Fruit fly (Drosophila melanogaster) whole organism, embryonic: Measurements from ENCODE around the gene Sry-alpha.
A peak's percentile ranks its signal among the peaks of the same experiment; 100 is the strongest.

Source experiments
- Adf1 ChIP-seq: fragments of 200-800 bp; sonication (Bioruptor generic); IDR thresholded peaks from 2 replicates; pipeline ENCODE4 v1.3.6; 2022; ENCODE audit warnings: missing biosample characterization, missing genetic modification characterization
- Blimp-1 ChIP-seq: fragments of 200-800 bp; sonication (Bioruptor generic); optimal IDR thresholded peaks from 3 replicates; lab custom pipeline; 2018; ENCODE audit warnings: missing biosample characterization, missing genetic modification characterization, mild to moderate bottlenecking, moderate library complexity, missing genetic modification reagents
- Bteb2 ChIP-seq: fragments of 200-800 bp; sonication (Bioruptor generic); optimal IDR thresholded peaks from 2 replicates; lab custom pipeline; 2016; ENCODE audit warnings: missing biosample characterization, missing genetic modification characterization
- C15 ChIP-seq: fragments of 200-800 bp; sonication (Bioruptor generic); IDR thresholded peaks from 3 replicates; pipeline ENCODE4 v1.3.6; 2022; ENCODE audit warnings: missing biosample characterization, missing genetic modification characterization
- CG10274 ChIP-seq: fragments of 200-800 bp; sonication (Bioruptor generic); optimal IDR thresholded peaks from 3 replicates; lab custom pipeline; 2017; ENCODE audit warnings: missing biosample characterization, mild to moderate bottlenecking, missing genetic modification characterization
- CG10366 ChIP-seq: fragments of 200-800 bp; sonication (Bioruptor generic); IDR thresholded peaks from 2 replicates; pipeline ENCODE4 v1.3.6; 2022; ENCODE audit warnings: missing biosample characterization, missing genetic modification characterization
- CG11695 ChIP-seq: fragments of 200-800 bp; sonication (Bioruptor generic); IDR thresholded peaks from 3 replicates; pipeline ENCODE4 v1.3.6; 2022; ENCODE audit warnings: missing biosample characterization, missing genetic modification characterization
- CG12219 ChIP-seq: fragments of 200-800 bp; sonication (Bioruptor generic); optimal IDR thresholded peaks from 3 replicates; lab custom pipeline; 2018; ENCODE audit warnings: missing biosample characterization, mild to moderate bottlenecking, missing genetic modification characterization
- CG13123 ChIP-seq: fragments of 200-800 bp; sonication (Bioruptor generic); optimal IDR thresholded peaks from 2 replicates; lab custom pipeline; 2016; ENCODE audit warnings: missing biosample characterization, missing genetic modification characterization
- CG13894 ChIP-seq: fragments of 200-800 bp; sonication (Bioruptor generic); optimal IDR thresholded peaks from 3 replicates; lab custom pipeline; 2018; ENCODE audit warnings: missing biosample characterization, mild to moderate bottlenecking, missing genetic modification characterization, moderate library complexity
- CG17802 ChIP-seq: fragments of 200-800 bp; sonication (Bioruptor generic); optimal IDR thresholded peaks from 2 replicates; lab custom pipeline; 2018; ENCODE audit warnings: missing biosample characterization, mild to moderate bottlenecking, missing genetic modification characterization, moderate library complexity
- CG43689 ChIP-seq: fragments of 200-800 bp; sonication (Bioruptor generic); IDR thresholded peaks from 2 replicates; pipeline ENCODE4 v1.3.6; 2022; ENCODE audit warnings: missing biosample characterization, missing genetic modification characterization
- CG7987 ChIP-seq: fragments of 200-800 bp; sonication (Bioruptor generic); optimal IDR thresholded peaks from 2 replicates; lab custom pipeline; 2018; ENCODE audit warnings: missing biosample characterization, mild to moderate bottlenecking, missing genetic modification characterization, moderate library complexity
- CG8281 ChIP-seq: fragments of 200-800 bp; sonication (Bioruptor generic); optimal IDR thresholded peaks from 2 replicates; lab custom pipeline; 2018; ENCODE audit warnings: missing biosample characterization, mild to moderate bottlenecking, missing genetic modification characterization, moderate library complexity
- CG9215 ChIP-seq: fragments of 200-800 bp; sonication (Bioruptor generic); IDR thresholded peaks from 2 replicates; pipeline ENCODE4 v1.3.6; 2022; ENCODE audit warnings: missing biosample characterization, missing genetic modification characterization
- CG9876 ChIP-seq: fragments of 200-800 bp; sonication (Bioruptor generic); optimal IDR thresholded peaks from 2 replicates; lab custom pipeline; 2016; ENCODE audit warnings: missing biosample characterization, missing genetic modification characterization
- Deaf1 ChIP-seq: fragments of 200-800 bp; optimal IDR thresholded peaks from 3 replicates; lab custom pipeline; 2019; ENCODE audit warnings: missing biosample characterization, mild to moderate bottlenecking, missing genetic modification characterization, moderate library complexity
- Dfd ChIP-seq, 2 experiments: fragments of >200 bp; optimal IDR thresholded peaks; 2 replicates each; lab custom pipeline; 2017; ENCODE audit warnings: missing biosample characterization in 2 of 2, missing genetic modification characterization in 2 of 2
- Dll ChIP-seq: fragments of 200-800 bp; sonication (Bioruptor generic); IDR thresholded peaks from 4 replicates; pipeline ENCODE4 v1.3.6; 2022; ENCODE audit warnings: missing biosample characterization, missing genetic modification characterization; ENCODE audit not compliant: partially characterized antibody
- Doc3 ChIP-seq: fragments of 200-800 bp; sonication (Bioruptor generic); IDR thresholded peaks from 3 replicates; pipeline ENCODE4 v1.3.6; 2022; ENCODE audit warnings: missing biosample characterization, missing genetic modification characterization; ENCODE audit not compliant: partially characterized antibody
- Eip74EF ChIP-seq, 2 experiments: fragments of 200-800 bp in 1 of 2; fragments of >200 bp in 1 of 2; sonication (Bioruptor generic) in 1 of 2; optimal IDR thresholded peaks; 2 replicates each; lab custom pipeline; 2017 to 2019; ENCODE audit warnings: missing biosample characterization in 2 of 2, missing genetic modification characterization in 2 of 2, mild to moderate bottlenecking in 1 of 2, moderate library complexity in 1 of 2
- Ets65A ChIP-seq: fragments of 200-800 bp; sonication (Bioruptor generic); peaks from one replicate; lab custom pipeline; 2016; ENCODE audit warnings: missing biosample characterization, missing genetic modification characterization
- GATAe ChIP-seq: fragments of 200-800 bp; sonication (Bioruptor generic); conservative IDR thresholded peaks from 2 replicates; pipeline ENCODE4 v1.3.6; 2022; ENCODE audit warnings: missing biosample characterization, missing genetic modification characterization
- HLHmδ ChIP-seq: fragments of 200-800 bp; sonication (Bioruptor generic); optimal IDR thresholded peaks from 2 replicates; lab custom pipeline; 2018; ENCODE audit warnings: missing biosample characterization, mild to moderate bottlenecking, missing genetic modification characterization, moderate library complexity
- Hmr ChIP-seq: fragments of 200-800 bp; sonication (Bioruptor generic); optimal IDR thresholded peaks from 3 replicates; lab custom pipeline; 2017; ENCODE audit warnings: mild to moderate bottlenecking, missing biosample characterization, missing genetic modification reagents, missing genetic modification characterization
- Hr3 ChIP-seq: fragments of 200-800 bp; sonication (Bioruptor generic); optimal IDR thresholded peaks from 3 replicates; lab custom pipeline; 2016; ENCODE audit warnings: missing biosample characterization, missing genetic modification characterization
- MTF-1 ChIP-seq: fragments of 200-800 bp; sonication (Bioruptor generic); optimal IDR thresholded peaks from 2 replicates; lab custom pipeline; 2018; ENCODE audit warnings: missing biosample characterization, mild to moderate bottlenecking, missing genetic modification characterization, borderline replicate concordance
- Oaz ChIP-seq: fragments of 200-800 bp; sonication (Bioruptor generic); IDR thresholded peaks from 2 replicates; pipeline ENCODE4 v1.3.6; 2022; ENCODE audit warnings: missing biosample characterization, missing genetic modification characterization
- Poxn ChIP-seq: fragments of 200-800 bp; sonication (Bioruptor generic); IDR thresholded peaks from 2 replicates; pipeline ENCODE4 v1.3.6; 2022; ENCODE audit warnings: missing biosample characterization, missing genetic modification characterization
- amos ChIP-seq: fragments of 200-800 bp; sonication (Bioruptor generic); IDR thresholded peaks from 2 replicates; pipeline ENCODE4 v1.3.6; 2022; ENCODE audit warnings: missing biosample characterization, missing genetic modification characterization; ENCODE audit not compliant: partially characterized antibody
- caup ChIP-seq: fragments of 200-800 bp; sonication (Bioruptor generic); optimal IDR thresholded peaks from 3 replicates; lab custom pipeline; 2017; ENCODE audit warnings: missing biosample characterization, mild to moderate bottlenecking, missing genetic modification characterization, moderate library complexity; ENCODE audit not compliant: severe bottlenecking
- dan ChIP-seq: fragments of 200-800 bp; sonication (Bioruptor generic); IDR thresholded peaks from 2 replicates; pipeline ENCODE4 v1.3.6; 2022; ENCODE audit warnings: missing biosample characterization, missing genetic modification characterization
- disco-r ChIP-seq: fragments of 200-800 bp; sonication (Bioruptor generic); optimal IDR thresholded peaks from 2 replicates; lab custom pipeline; 2016; ENCODE audit warnings: missing biosample characterization, missing genetic modification characterization
- en ChIP-seq: fragments of 200-800 bp; sonication (Bioruptor generic); optimal IDR thresholded peaks from 2 replicates; lab custom pipeline; 2016; ENCODE audit warnings: missing biosample characterization, missing genetic modification characterization
- gt ChIP-seq: fragments of 200-800 bp; sonication (Bioruptor generic); IDR thresholded peaks from 2 replicates; pipeline ENCODE4 v1.3.6; 2022; ENCODE audit warnings: missing biosample characterization, missing genetic modification characterization
- inv ChIP-seq: fragments of 200-800 bp; sonication (Bioruptor generic); IDR thresholded peaks from 2 replicates; pipeline ENCODE4 v1.3.6; 2022; ENCODE audit warnings: missing biosample characterization, missing genetic modification characterization; ENCODE audit not compliant: partially characterized antibody
- nau ChIP-seq: fragments of 200-800 bp; sonication (Bioruptor generic); optimal IDR thresholded peaks from 3 replicates; lab custom pipeline; 2017; ENCODE audit warnings: missing biosample characterization, mild to moderate bottlenecking, missing genetic modification characterization, missing genetic modification reagents
- nerfin-1 ChIP-seq: fragments of 200-800 bp; sonication (Bioruptor generic); optimal IDR thresholded peaks from 3 replicates; lab custom pipeline; 2019; ENCODE audit warnings: missing biosample characterization, mild to moderate bottlenecking, missing genetic modification characterization, moderate library complexity
- nom ChIP-seq: fragments of 200-800 bp; sonication (Bioruptor generic); optimal IDR thresholded peaks from 2 replicates; lab custom pipeline; 2017; ENCODE audit warnings: missing biosample characterization, missing genetic modification characterization, mild to moderate bottlenecking, moderate library complexity, missing genetic modification reagents
- pita ChIP-seq: fragments of 200-800 bp; sonication (Bioruptor generic); optimal IDR thresholded peaks from 2 replicates; lab custom pipeline; 2017; ENCODE audit warnings: missing biosample characterization, mild to moderate bottlenecking, missing genetic modification characterization
- sens-2 ChIP-seq: fragments of 200-800 bp; sonication (Bioruptor generic); IDR thresholded peaks from 2 replicates; pipeline ENCODE4 v1.3.6; 2022; ENCODE audit warnings: missing biosample characterization, missing genetic modification characterization
- sisA ChIP-seq: fragments of 200-800 bp; sonication (Bioruptor generic); IDR thresholded peaks from 2 replicates; pipeline ENCODE4 v1.3.6; 2022; ENCODE audit warnings: missing biosample characterization, missing genetic modification characterization
- sqz ChIP-seq: fragments of 200-800 bp; sonication (Bioruptor generic); optimal IDR thresholded peaks from 3 replicates; lab custom pipeline; 2018; ENCODE audit warnings: missing biosample characterization, mild to moderate bottlenecking, missing genetic modification characterization
- sug ChIP-seq: fragments of 200-800 bp; optimal IDR thresholded peaks from 2 replicates; lab custom pipeline; 2019; ENCODE audit warnings: missing biosample characterization, mild to moderate bottlenecking, missing genetic modification characterization, moderate library complexity
- tin ChIP-seq: fragments of 200-800 bp; sonication (Bioruptor generic); optimal IDR thresholded peaks from 3 replicates; lab custom pipeline; 2016; ENCODE audit warnings: missing biosample characterization, missing genetic modification characterization
- ttk ChIP-seq: fragments of 200-800 bp; sonication (Bioruptor generic); IDR thresholded peaks from 2 replicates; pipeline ENCODE4 v2.1.2; 2022; ENCODE audit warnings: missing biosample characterization, missing genetic modification characterization
- tx ChIP-seq: fragments of 200-800 bp; sonication (Bioruptor generic); optimal IDR thresholded peaks from 2 replicates; lab custom pipeline; 2016; ENCODE audit warnings: missing biosample characterization, missing genetic modification characterization
- wdn ChIP-seq: fragments of 200-800 bp; sonication (Bioruptor generic); IDR thresholded peaks from 2 replicates; pipeline ENCODE4 v1.3.6; 2022; ENCODE audit warnings: missing biosample characterization, missing genetic modification characterization
- wek ChIP-seq: fragments of 200-800 bp; sonication (Bioruptor generic); optimal IDR thresholded peaks from 3 replicates; lab custom pipeline; 2018; ENCODE audit warnings: missing biosample characterization, mild to moderate bottlenecking, missing genetic modification characterization, moderate library complexity
- zfh1 ChIP-seq: fragments of 200-800 bp; sonication (Bioruptor generic); IDR thresholded peaks from 3 replicates; pipeline ENCODE4 v1.3.6; 2022; ENCODE audit warnings: missing biosample characterization, missing genetic modification characterization

Sry-alpha gene

DNA sequence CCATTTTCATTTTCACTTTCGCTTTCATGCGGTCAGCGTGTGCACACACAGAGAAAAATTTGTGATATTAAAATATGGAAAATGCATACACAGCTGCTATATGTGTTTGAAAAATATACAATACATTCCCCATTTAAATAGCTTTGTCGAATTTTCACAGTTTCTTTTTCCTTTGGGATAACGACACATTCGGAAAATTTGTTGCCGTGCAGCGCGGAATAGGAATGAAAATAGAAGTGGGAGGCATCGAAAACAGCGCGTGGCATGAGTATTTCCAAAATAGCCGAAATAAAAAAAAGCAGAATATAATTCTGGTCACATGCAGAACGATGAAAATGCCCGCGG lies 53.2 kb downstream of the Sry-alpha start (continued):
- peak; percentile 52 for TF ChIP-seq wek (GFP tag; lab: Kevin White, UChicago)
- peak; percentile 99 for TF ChIP-seq Blimp-1
- TF ChIP-seq nau: peak; percentile 87
- TF ChIP-seq tx (GFP tag; lab: Kevin White, UChicago): peak; percentile 83
- peak; percentile 80 for TF ChIP-seq CG13894 (tag; lab: Kevin White, UChicago)
- TF ChIP-seq amos (GFP tag; lab: Robert Waterston, UW): no peak
- TF ChIP-seq Adf1 (GFP tag; lab: Robert Waterston, UW): peak; percentile 67
- TF ChIP-seq sqz (GFP tag; lab: Kevin White, UChicago): peak; percentile 17
- peak; percentile 82 for TF ChIP-seq CG12219
- peak; percentile 63 for TF ChIP-seq CG10274
- peak; percentile 73 for TF ChIP-seq Oaz (GFP tag; lab: Robert Waterston, UW)
- peak; percentile 75 for TF ChIP-seq nerfin-1 (tag; lab: Kevin White, UChicago)
- TF ChIP-seq dan: no peak
- TF ChIP-seq CG17802 (tag; lab: Kevin White, UChicago): peak; percentile 59
- TF ChIP-seq GATAe: no peak; the same call in 1 of the 2 replicates
- peak; percentile 92 for TF ChIP-seq sisA
- TF ChIP-seq ttk: peak; percentile 86
- peak; percentile 77 for TF ChIP-seq sug (tag; lab: Kevin White, UChicago)
- TF ChIP-seq Eip74EF (GFP tag; optimal IDR thresholded peaks at IDR 0.05; lab: Kevin White, UChicago): peak in 1 of 2 experiments; percentile 59
- TF ChIP-seq Poxn (GFP tag; lab: Robert Waterston, UW): peak; percentile 78
- peak; percentile 97 for TF ChIP-seq Ets65A
- TF ChIP-seq CG43689: peak; percentile 73
- TF ChIP-seq CG11695 (GFP tag; lab: Robert Waterston, UW): peak; percentile 78
- peak; percentile 92 for TF ChIP-seq CG7987 (GFP tag; lab: Kevin White, UChicago)
- no peak for TF ChIP-seq pita (GFP tag; lab: Kevin White, UChicago)
- peak; percentile 77 for TF ChIP-seq Bteb2 (GFP tag; lab: Kevin White, UChicago)
- peak; percentile 81 for TF ChIP-seq tin
- 0 out of 3 replicates have a peak, but pooled peaks have one; percentile 65 for TF ChIP-seq C15
- TF ChIP-seq Deaf1 (tag; lab: Kevin White, UChicago): peak; percentile 49
- TF ChIP-seq wdn (GFP tag; lab: Robert Waterston, UW): peak; percentile 86
- TF ChIP-seq Hmr (GFP tag; lab: Kevin White, UChicago): peak; percentile 89
- peak; percentile 85 for TF ChIP-seq CG9215 (GFP tag; lab: Robert Waterston, UW)
- TF ChIP-seq CG9876: peak; percentile 68
- peak; percentile 83 for TF ChIP-seq zfh1
- no peak for TF ChIP-seq Dll (GFP tag; lab: Robert Waterston, UW)
- TF ChIP-seq caup: peak; percentile 83
- TF ChIP-seq inv (GFP tag; lab: Robert Waterston, UW): no peak
- no peak for TF ChIP-seq HLHmδ (GFP tag; lab: Kevin White, UChicago)
- TF ChIP-seq gt (GFP tag; lab: Robert Waterston, UW): peak; percentile 62
- TF ChIP-seq MTF-1: peak; percentile 50
- TF ChIP-seq CG8281 (tag; lab: Kevin White, UChicago): peak; percentile 41
- peak; percentile 75 for TF ChIP-seq disco-r (GFP tag; lab: Kevin White, UChicago)
- no peak for TF ChIP-seq Dfd (GFP tag; optimal IDR thresholded peaks at IDR 0.05; lab: Kevin White, UChicago)
- TF ChIP-seq CG10366: peak; percentile 91
- peak; percentile 78 for TF ChIP-seq sens-2 (GFP tag; lab: Robert Waterston, UW)
- no peak for TF ChIP-seq nom (GFP tag; lab: Kevin White, UChicago)
- TF ChIP-seq Doc3 (GFP tag; lab: Robert Waterston, UW): no peak
- peak; percentile 76 for TF ChIP-seq en (GFP tag; lab: Kevin White, UChicago)
- peak; percentile 74 for TF ChIP-seq Hr3 (GFP tag; lab: Kevin White, UChicago)
- peak; percentile 65 for TF ChIP-seq CG13123 (GFP tag; lab: Kevin White, UChicago)
